Fruit fly (Drosophila melanogaster): Measurements from ENCODE around the gene CG32266.
A peak's percentile ranks its signal among the peaks of the same experiment; 100 is the strongest.

The CG32266 gene

DNA sequence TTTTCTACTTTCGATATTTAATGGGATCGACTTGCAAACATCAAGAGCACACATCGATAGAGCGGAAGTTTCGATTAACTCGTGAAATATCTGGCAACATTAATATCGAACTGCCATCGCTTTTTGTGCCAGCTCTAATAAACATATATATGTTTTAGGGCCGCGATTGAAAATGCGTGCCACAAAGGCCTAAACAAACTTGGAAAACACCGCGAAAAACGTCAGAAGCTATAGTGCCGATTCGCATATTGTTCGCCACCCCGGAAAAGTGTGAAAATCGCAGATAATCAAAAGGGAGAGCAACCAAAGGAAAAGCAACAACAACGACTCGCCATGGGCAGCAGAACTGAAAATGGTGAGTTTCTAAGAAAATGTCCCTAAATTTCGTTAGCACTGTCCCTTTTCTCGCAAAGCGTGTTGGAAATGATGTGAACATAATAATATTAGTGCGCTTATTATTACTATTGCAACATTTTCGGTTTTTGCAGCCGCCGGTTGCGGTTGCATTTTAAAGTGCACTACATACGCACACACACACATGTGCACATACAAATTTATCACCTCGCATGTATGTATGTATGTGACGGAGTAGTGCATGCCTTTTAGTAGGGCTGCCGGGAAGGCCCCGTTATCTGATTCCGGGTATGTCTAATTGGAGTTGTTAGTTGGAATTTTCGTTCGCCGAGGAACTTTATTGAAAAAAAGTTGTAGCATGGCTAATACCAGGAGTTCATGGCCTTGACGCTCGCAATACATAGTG is 28.1 kb downstream of the CG32266 start, which contains the start of gene enc (continued):
- TF ChIP-seq HmgZ (tag; optimal IDR thresholded peaks at IDR 0.05): peak; percentile 37
- TF ChIP-seq CG3847 (GFP tag; IDR thresholded peaks at IDR 0.05): peak; percentile 39; the same call in 1 of the 2 replicates
- TF ChIP-seq CG12659 (GFP tag; optimal IDR thresholded peaks at IDR 0.05): peak; percentile 81
- no peak for TF ChIP-seq Aef1 (GFP tag; IDR thresholded peaks at IDR 0.05)
- peak; percentile 30; the same call in 1 of the 2 replicates for TF ChIP-seq CG32532 (GFP tag; IDR thresholded peaks at IDR 0.05)
- TF ChIP-seq scrt (GFP tag; optimal IDR thresholded peaks at IDR 0.05): peak; percentile 8
- no peak for TF ChIP-seq fd3F (GFP tag; optimal IDR thresholded peaks at IDR 0.05)
- TF ChIP-seq sob (GFP tag; IDR thresholded peaks at IDR 0.05): no peak
- no peak for TF ChIP-seq sd (tag; optimal IDR thresholded peaks at IDR 0.05)
- TF ChIP-seq MESR4 (GFP tag; optimal IDR thresholded peaks at IDR 0.05): peak; percentile 82
- TF ChIP-seq TFAM (GFP tag; optimal IDR thresholded peaks at IDR 0.05): no peak
- no peak for TF ChIP-seq CG8281 (tag; optimal IDR thresholded peaks at IDR 0.05)
- TF ChIP-seq CG5953 (GFP tag; IDR thresholded peaks at IDR 0.05): no peak
- no peak for TF ChIP-seq pum (GFP tag; optimal IDR thresholded peaks at IDR 0.05)
- TF ChIP-seq CG13775 (GFP tag; optimal IDR thresholded peaks at IDR 0.05): no peak
- TF ChIP-seq Gug (GFP tag; IDR thresholded peaks at IDR 0.05): peak; percentile 16; the same call in 1 of the 4 replicates
- TF ChIP-seq onecut (GFP tag; IDR thresholded peaks at IDR 0.05): peak; percentile 27; the same call in 1 of the 2 replicates
- peak; percentile 98 for TF ChIP-seq amos (GFP tag; IDR thresholded peaks at IDR 0.05; ENCODE audit: partially characterized antibody)
- TF ChIP-seq kah (GFP tag; optimal IDR thresholded peaks at IDR 0.05): no peak
- no peak for TF ChIP-seq tgo (GFP tag; IDR thresholded peaks at IDR 0.05)
- peak; percentile 60 for TF ChIP-seq E2f2 (GFP tag; IDR thresholded peaks at IDR 0.05)
- no peak for TF ChIP-seq Hr78 (GFP tag; optimal IDR thresholded peaks at IDR 0.05)
- no peak for TF ChIP-seq CG15073 (GFP tag; optimal IDR thresholded peaks at IDR 0.05)
- TF ChIP-seq CG34224 (GFP tag; IDR thresholded peaks at IDR 0.05; ENCODE audit: partially characterized antibody): peak; percentile 97
- TF ChIP-seq CG10267 (tag; optimal IDR thresholded peaks at IDR 0.05): peak; percentile 39
- TF ChIP-seq dati (GFP tag; IDR thresholded peaks at IDR 0.05): no peak
- peak; percentile 42; the same call in 1 of the 2 replicates for TF ChIP-seq Rfx (GFP tag; IDR thresholded peaks at IDR 0.05)
- TF ChIP-seq lbe (GFP tag; optimal IDR thresholded peaks at IDR 0.05): peak; percentile 14

DNA sequence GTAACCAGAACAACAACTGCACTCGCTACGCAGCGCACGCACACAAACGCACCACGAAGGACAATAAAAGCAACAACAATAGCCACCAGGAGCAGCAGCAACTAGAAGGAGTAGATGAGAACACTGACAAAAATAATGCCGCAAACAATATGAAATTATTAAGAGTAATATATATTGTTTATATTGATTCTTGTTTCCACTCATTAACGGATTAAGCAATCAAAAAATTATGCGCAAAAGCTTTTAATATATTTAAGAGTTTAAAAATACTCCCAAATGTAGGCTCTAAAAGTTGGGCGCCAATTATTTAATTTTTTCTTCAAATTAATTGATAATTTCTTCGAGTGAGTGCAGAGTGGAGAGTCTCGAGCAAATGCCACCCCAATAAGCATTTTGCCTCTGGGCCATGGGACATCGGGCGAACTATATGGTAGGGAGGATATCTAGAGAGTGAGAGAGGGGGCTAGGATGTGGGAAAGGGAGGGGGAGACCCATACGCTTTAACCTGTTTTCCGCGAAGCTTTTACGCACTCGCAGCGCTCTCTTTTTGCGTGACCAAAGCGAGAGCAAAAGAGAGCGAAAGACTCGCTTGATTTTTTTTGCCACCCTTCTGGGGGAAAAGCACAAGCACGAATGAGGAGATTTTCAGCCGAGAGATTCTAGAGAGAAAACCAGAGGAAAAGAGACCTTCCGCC is 34.3 kb downstream of the CG32266 start, which contains the start of gene Rdh:
Rdh (plus strand) TSS at position 660 of the 695 bp plus-strand sequence.
- TF ChIP-seq pnt (GFP tag; optimal IDR thresholded peaks at IDR 0.05) (peak; percentile 14), peb (GFP tag; IDR thresholded peaks at IDR 0.05) (no peak), MBD-R2 (GFP tag; IDR thresholded peaks at IDR 0.05) (peak; percentile 43; the same call in 1 of the 2 replicates), CG32767 (GFP tag; IDR thresholded peaks at IDR 0.05) (no peak), CG17912 (GFP tag; optimal IDR thresholded peaks at IDR 0.05) (no peak), Oli (tag; optimal IDR thresholded peaks at IDR 0.05) (peak; percentile 83), CG13424 (tag; optimal IDR thresholded peaks at IDR 0.05) (peak; percentile 86), ssp (GFP tag; IDR thresholded peaks at IDR 0.05) (peak; percentile 62), nmo (GFP tag; optimal IDR thresholded peaks at IDR 0.05) (peak; percentile 80), mirr (GFP tag; optimal IDR thresholded peaks at IDR 0.05) (peak; percentile 34), Fer2 (tag; optimal IDR thresholded peaks at IDR 0.05) (peak; percentile 75), CG16815 (GFP tag; optimal IDR thresholded peaks at IDR 0.05) (peak; percentile 61), HLHmδ (GFP tag; optimal IDR thresholded peaks at IDR 0.05) (no peak), CG8765 (GFP tag; IDR thresholded peaks at IDR 0.05) (peak; percentile 18; the same call in 1 of the 2 replicates), Med (GFP tag) (peak; percentile 75), CG7271 (tag; optimal IDR thresholded peaks at IDR 0.05) (no peak), Atf3 (GFP tag; optimal IDR thresholded peaks at IDR 0.05) (no peak), CG15601 (tag; optimal IDR thresholded peaks at IDR 0.05) (peak; percentile 70), klu (GFP tag; IDR thresholded peaks at IDR 0.05) (peak; percentile 57), CG9437 (GFP tag; optimal IDR thresholded peaks at IDR 0.05) (peak; percentile 66), gt (GFP tag; IDR thresholded peaks at IDR 0.05) (no peak)

Measured in whole organism, embryonic.